1 fruit fly cellular context compared by ENCODE assay signal in the genomic region with DNA sequence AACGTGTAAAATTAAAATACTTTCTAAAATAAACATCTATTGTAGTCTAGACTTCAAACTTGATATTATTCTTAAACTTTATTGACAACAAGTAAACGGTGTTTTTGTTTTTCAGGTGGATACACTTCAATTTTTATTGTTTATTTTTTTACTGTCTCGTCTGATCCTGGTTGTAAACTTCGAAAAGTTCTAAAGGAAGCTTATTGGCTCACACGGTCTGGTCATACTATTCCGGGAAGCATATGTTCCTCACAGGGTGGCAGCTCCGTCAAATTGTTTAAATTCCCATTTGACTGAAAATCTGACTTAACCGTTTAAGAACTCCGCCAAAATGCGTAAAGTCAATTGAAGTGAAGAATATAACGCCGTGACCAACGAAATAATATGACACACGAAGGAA.
TF ChIP-seq lines count a peak whose summit lies in the region.

Gene CG11983, plus strand, starts transcription at position 120 of the 400 bp plus-strand sequence.

TF ChIP-seq in whole organism, embryonic, 481 proteins besides CTCF, POLR2A, EP300 and RAD21 (continued from another document and continues in another):
- TF ChIP-seq sc (optimal IDR thresholded peaks at IDR 0.05; lab: Kevin White, UChicago) = no peak
- no peak for TF ChIP-seq sc (GFP tag; optimal IDR thresholded peaks at IDR 0.05; lab: Kevin White, UChicago)
- TF ChIP-seq stwl (tag; optimal IDR thresholded peaks at IDR 0.05; lab: Kevin White, UChicago) = peak; percentile 41
- no peak for TF ChIP-seq Dll (GFP tag; IDR thresholded peaks at IDR 0.05; lab: Robert Waterston, UW; ENCODE audit: partially characterized antibody)
- peak; percentile 79 for TF ChIP-seq CG15514 (GFP tag; optimal IDR thresholded peaks at IDR 0.05; lab: Kevin White, UChicago)
- no peak for TF ChIP-seq CG4360 (GFP tag; IDR thresholded peaks at IDR 0.05; lab: Robert Waterston, UW)
- no peak for TF ChIP-seq mam (GFP tag; optimal IDR thresholded peaks at IDR 0.05; lab: Kevin White, UChicago)
- TF ChIP-seq sisA (GFP tag; IDR thresholded peaks at IDR 0.05; lab: Robert Waterston, UW) = no peak
- TF ChIP-seq CG18619 (GFP tag; optimal IDR thresholded peaks at IDR 0.05; lab: Kevin White, UChicago) = no peak
- TF ChIP-seq sug (tag; optimal IDR thresholded peaks at IDR 0.05; lab: Kevin White, UChicago) = peak; percentile 37
- TF ChIP-seq CG10979 (tag; optimal IDR thresholded peaks at IDR 0.05; lab: Kevin White, UChicago) = no peak
- TF ChIP-seq CG2116 (GFP tag; optimal IDR thresholded peaks at IDR 0.05; lab: Kevin White, UChicago) = peak; percentile 31
- no peak for TF ChIP-seq Awh (GFP tag; IDR thresholded peaks at IDR 0.05; lab: Robert Waterston, UW)
- TF ChIP-seq ken (GFP tag; IDR thresholded peaks at IDR 0.05; lab: Robert Waterston, UW) = no peak
- no peak for TF ChIP-seq Side (GFP tag; optimal IDR thresholded peaks at IDR 0.05; lab: Kevin White, UChicago)
- TF ChIP-seq gce (GFP tag; IDR thresholded peaks at IDR 0.05; lab: Robert Waterston, UW) = no peak
- peak; percentile 44 for TF ChIP-seq nom (GFP tag; optimal IDR thresholded peaks at IDR 0.05; lab: Kevin White, UChicago)
- no peak for TF ChIP-seq Ssrp (tag; optimal IDR thresholded peaks at IDR 0.05; lab: Kevin White, UChicago)
- no peak for TF ChIP-seq CG1647 (GFP tag; optimal IDR thresholded peaks at IDR 0.05; lab: Kevin White, UChicago)
- peak; percentile 19 for TF ChIP-seq CG12659 (GFP tag; optimal IDR thresholded peaks at IDR 0.05; lab: Kevin White, UChicago)
- no peak for TF ChIP-seq hbn (GFP tag; IDR thresholded peaks at IDR 0.05; lab: Robert Waterston, UW; ENCODE audit: partially characterized antibody)
- no peak for TF ChIP-seq Lim3 (GFP tag; IDR thresholded peaks at IDR 0.05; lab: Robert Waterston, UW)
- peak; percentile 95 for TF ChIP-seq Myb (GFP tag; optimal IDR thresholded peaks at IDR 0.05; lab: Kevin White, UChicago)
- TF ChIP-seq Sin3A (optimal IDR thresholded peaks at IDR 0.05; lab: Kevin White, UChicago) = no peak
- no peak for TF ChIP-seq CG3163 (GFP tag; optimal IDR thresholded peaks at IDR 0.05; lab: Kevin White, UChicago)
- no peak for TF ChIP-seq Antp (GFP tag; optimal IDR thresholded peaks at IDR 0.05; lab: Kevin White, UChicago)
- TF ChIP-seq CG33557 (GFP tag; optimal IDR thresholded peaks at IDR 0.05; lab: Kevin White, UChicago) = no peak
- peak; percentile 28 for TF ChIP-seq pita (GFP tag; optimal IDR thresholded peaks at IDR 0.05; lab: Kevin White, UChicago)
- no peak for TF ChIP-seq CG12769 (tag; optimal IDR thresholded peaks at IDR 0.05; lab: Kevin White, UChicago)
- TF ChIP-seq dati (GFP tag; IDR thresholded peaks at IDR 0.05; lab: Robert Waterston, UW) = no peak
- no peak for TF ChIP-seq slou (GFP tag; optimal IDR thresholded peaks at IDR 0.05; lab: Kevin White, UChicago)
- no peak for TF ChIP-seq NfI (GFP tag; optimal IDR thresholded peaks at IDR 0.05; lab: Kevin White, UChicago)
- no peak for TF ChIP-seq CG16863 (GFP tag; optimal IDR thresholded peaks at IDR 0.05; lab: Kevin White, UChicago)
- TF ChIP-seq kah (GFP tag; optimal IDR thresholded peaks at IDR 0.05; lab: Kevin White, UChicago) = no peak
- TF ChIP-seq CG1233 (GFP tag; optimal IDR thresholded peaks at IDR 0.05; lab: Kevin White, UChicago) = no peak
- no peak for TF ChIP-seq bbx (GFP tag; IDR thresholded peaks at IDR 0.05; lab: Robert Waterston, UW; ENCODE audit: partially characterized antibody)
- TF ChIP-seq Fer2 (tag; optimal IDR thresholded peaks at IDR 0.05; lab: Kevin White, UChicago) = no peak
- no peak for TF ChIP-seq nmo (GFP tag; optimal IDR thresholded peaks at IDR 0.05; lab: Kevin White, UChicago)
- no peak for TF ChIP-seq disco-r (GFP tag; optimal IDR thresholded peaks at IDR 0.05; lab: Kevin White, UChicago)
- no peak for TF ChIP-seq Adf1 (GFP tag; IDR thresholded peaks at IDR 0.05; lab: Robert Waterston, UW)
- TF ChIP-seq CG11398 (GFP tag; optimal IDR thresholded peaks at IDR 0.05; lab: Kevin White, UChicago) = no peak
- TF ChIP-seq CG32772 (GFP tag; IDR thresholded peaks at IDR 0.05; lab: Robert Waterston, UW) = no peak
- TF ChIP-seq ase (GFP tag; IDR thresholded peaks at IDR 0.05; lab: Robert Waterston, UW) = no peak
- TF ChIP-seq seq (GFP tag; IDR thresholded peaks at IDR 0.05; lab: Robert Waterston, UW) = no peak
- TF ChIP-seq insv (GFP tag; optimal IDR thresholded peaks at IDR 0.05; lab: Kevin White, UChicago) = no peak
- no peak for TF ChIP-seq so (GFP tag; IDR thresholded peaks at IDR 0.05; lab: Robert Waterston, UW)
- TF ChIP-seq chm (GFP tag; IDR thresholded peaks at IDR 0.05; lab: Robert Waterston, UW) = no peak
- no peak for TF ChIP-seq CG4328 (GFP tag; optimal IDR thresholded peaks at IDR 0.05; lab: Kevin White, UChicago)
- no peak for TF ChIP-seq CG6791 (GFP tag; IDR thresholded peaks at IDR 0.05; lab: Robert Waterston, UW; ENCODE audit: partially characterized antibody)
- TF ChIP-seq fd96Cb (tag; optimal IDR thresholded peaks at IDR 0.05; lab: Kevin White, UChicago) = no peak
- no peak for TF ChIP-seq HLH3B (GFP tag; IDR thresholded peaks at IDR 0.05; lab: Robert Waterston, UW)
- no peak for TF ChIP-seq CG30403 (GFP tag; optimal IDR thresholded peaks at IDR 0.05; lab: Kevin White, UChicago)
- TF ChIP-seq pnt (GFP tag; optimal IDR thresholded peaks at IDR 0.05; lab: Kevin White, UChicago) = no peak
- no peak for TF ChIP-seq zf30C (GFP tag; optimal IDR thresholded peaks at IDR 0.05; lab: Kevin White, UChicago)
- no peak for TF ChIP-seq zfh1 (GFP tag; IDR thresholded peaks at IDR 0.05; lab: Robert Waterston, UW)
- TF ChIP-seq Lhr (GFP tag; optimal IDR thresholded peaks at IDR 0.05; lab: Kevin White, UChicago) = peak; percentile 55
- TF ChIP-seq gsb-n (tag; optimal IDR thresholded peaks at IDR 0.05; lab: Kevin White, UChicago) = no peak
- TF ChIP-seq dmrt11E (tag; optimal IDR thresholded peaks at IDR 0.05; lab: Kevin White, UChicago) = no peak
- no peak for TF ChIP-seq CG18262 (tag; optimal IDR thresholded peaks at IDR 0.05; lab: Kevin White, UChicago)
- no peak for TF ChIP-seq Fer3 (tag; optimal IDR thresholded peaks at IDR 0.05; lab: Kevin White, UChicago)
- TF ChIP-seq CG11456 (GFP tag; IDR thresholded peaks at IDR 0.05; lab: Robert Waterston, UW) = no peak
- TF ChIP-seq Sox100B (GFP tag; optimal IDR thresholded peaks at IDR 0.05; lab: Kevin White, UChicago) = no peak
- TF ChIP-seq tgo (GFP tag; IDR thresholded peaks at IDR 0.05; lab: Robert Waterston, UW) = no peak
- TF ChIP-seq gfzf (GFP tag; optimal IDR thresholded peaks at IDR 0.05; lab: Kevin White, UChicago) = peak; percentile 81
- no peak for TF ChIP-seq CG12219 (GFP tag; optimal IDR thresholded peaks at IDR 0.05; lab: Kevin White, UChicago)
- no peak for TF ChIP-seq Hand (GFP tag; optimal IDR thresholded peaks at IDR 0.05; lab: Kevin White, UChicago)
- no peak for TF ChIP-seq CG31365 (tag; optimal IDR thresholded peaks at IDR 0.05; lab: Kevin White, UChicago)
- no peak for TF ChIP-seq CG17802 (tag; optimal IDR thresholded peaks at IDR 0.05; lab: Kevin White, UChicago)
- no peak for TF ChIP-seq Hr78 (GFP tag; optimal IDR thresholded peaks at IDR 0.05; lab: Kevin White, UChicago)
- TF ChIP-seq corto (GFP tag; optimal IDR thresholded peaks at IDR 0.05; lab: Kevin White, UChicago) = no peak
- peak; percentile 15 for TF ChIP-seq sens (GFP tag; lab: Kevin White, UChicago)
- no peak for TF ChIP-seq CG10462 (GFP tag; optimal IDR thresholded peaks at IDR 0.05; lab: Kevin White, UChicago)
- TF ChIP-seq CkIIα-i1 (GFP tag; IDR thresholded peaks at IDR 0.05; lab: Robert Waterston, UW) = no peak
- TF ChIP-seq kni (GFP tag; optimal IDR thresholded peaks at IDR 0.05; lab: Kevin White, UChicago) = no peak
- TF ChIP-seq org-1 (GFP tag; optimal IDR thresholded peaks at IDR 0.05; lab: Kevin White, UChicago) = no peak
- no peak for TF ChIP-seq caup (GFP tag; optimal IDR thresholded peaks at IDR 0.05; lab: Kevin White, UChicago; ENCODE audit: severe bottlenecking)
- TF ChIP-seq CG9876 (GFP tag; optimal IDR thresholded peaks at IDR 0.05; lab: Kevin White, UChicago) = no peak
- no peak for TF ChIP-seq ems (GFP tag; optimal IDR thresholded peaks at IDR 0.05; lab: Kevin White, UChicago)
- TF ChIP-seq sd (tag; optimal IDR thresholded peaks at IDR 0.05; lab: Kevin White, UChicago) = peak; percentile 70
- peak; percentile 48 for TF ChIP-seq CoRest (tag; optimal IDR thresholded peaks at IDR 0.05; lab: Kevin White, UChicago)
- no peak for TF ChIP-seq cato (GFP tag; optimal IDR thresholded peaks at IDR 0.05; lab: Kevin White, UChicago; ENCODE audit: borderline replicate concordance)
- no peak for TF ChIP-seq CG17385 (GFP tag; optimal IDR thresholded peaks at IDR 0.05; lab: Kevin White, UChicago)
- no peak for TF ChIP-seq sens-2 (GFP tag; IDR thresholded peaks at IDR 0.05; lab: Robert Waterston, UW)
- TF ChIP-seq gcm2 (GFP tag; optimal IDR thresholded peaks at IDR 0.05; lab: Kevin White, UChicago) = no peak
- no peak for TF ChIP-seq Poxn (GFP tag; IDR thresholded peaks at IDR 0.05; lab: Robert Waterston, UW)
- peak; percentile 18 for TF ChIP-seq MESR4 (GFP tag; optimal IDR thresholded peaks at IDR 0.05; lab: Kevin White, UChicago)
- no peak for TF ChIP-seq CG9932 (GFP tag; IDR thresholded peaks at IDR 0.05; lab: Robert Waterston, UW)
- TF ChIP-seq CG12155 (GFP tag; optimal IDR thresholded peaks at IDR 0.05; lab: Kevin White, UChicago) = peak; percentile 24
- no peak for TF ChIP-seq lab (GFP tag; optimal IDR thresholded peaks at IDR 0.05; lab: Kevin White, UChicago)
- no peak for TF ChIP-seq GATAe (GFP tag; conservative IDR thresholded peaks at IDR 0.05; lab: Robert Waterston, UW)
- TF ChIP-seq bab2 (GFP tag; optimal IDR thresholded peaks at IDR 0.05; lab: Kevin White, UChicago) = no peak
- TF ChIP-seq luna (GFP tag; optimal IDR thresholded peaks at IDR 0.05; lab: Kevin White, UChicago) = no peak
- no peak for TF ChIP-seq repo (GFP tag; optimal IDR thresholded peaks at IDR 0.05; lab: Kevin White, UChicago)
- TF ChIP-seq sqz (GFP tag; optimal IDR thresholded peaks at IDR 0.05; lab: Kevin White, UChicago) = no peak
- TF ChIP-seq CG5180 (GFP tag; optimal IDR thresholded peaks at IDR 0.05; lab: Kevin White, UChicago) = no peak
- TF ChIP-seq tna (GFP tag; IDR thresholded peaks at IDR 0.05; lab: Robert Waterston, UW; ENCODE audit: partially characterized antibody) = no peak
- peak; percentile 60 for TF ChIP-seq HmgZ (tag; optimal IDR thresholded peaks at IDR 0.05; lab: Kevin White, UChicago)
- TF ChIP-seq MBD-R2 (GFP tag; IDR thresholded peaks at IDR 0.05; lab: Robert Waterston, UW) = peak; percentile 61
- TF ChIP-seq CG1024 (GFP tag; IDR thresholded peaks at IDR 0.05; lab: Robert Waterston, UW) = no peak
- TF ChIP-seq trem (tag; optimal IDR thresholded peaks at IDR 0.05; lab: Kevin White, UChicago) = peak; percentile 73
- TF ChIP-seq CG9727 (GFP tag; optimal IDR thresholded peaks at IDR 0.05; lab: Kevin White, UChicago) = no peak
- no peak for TF ChIP-seq CG4854 (GFP tag; optimal IDR thresholded peaks at IDR 0.05; lab: Kevin White, UChicago)
- TF ChIP-seq ind (GFP tag; optimal IDR thresholded peaks at IDR 0.05; lab: Kevin White, UChicago) = no peak
- TF ChIP-seq klu (GFP tag; IDR thresholded peaks at IDR 0.05; lab: Robert Waterston, UW) = no peak
- no peak for TF ChIP-seq Doc3 (GFP tag; IDR thresholded peaks at IDR 0.05; lab: Robert Waterston, UW; ENCODE audit: partially characterized antibody)
- TF ChIP-seq CG2199 (GFP tag; IDR thresholded peaks at IDR 0.05; lab: Robert Waterston, UW) = no peak
- TF ChIP-seq ftz-f1 (GFP tag; optimal IDR thresholded peaks at IDR 0.05; lab: Kevin White, UChicago) = no peak
- TF ChIP-seq btn (GFP tag; optimal IDR thresholded peaks at IDR 0.05; lab: Kevin White, UChicago) = no peak
- TF ChIP-seq mld (GFP tag; IDR thresholded peaks at IDR 0.05; lab: Robert Waterston, UW; ENCODE audit: partially characterized antibody) = no peak
- TF ChIP-seq CG10565 (GFP tag; optimal IDR thresholded peaks at IDR 0.05; lab: Kevin White, UChicago) = no peak
- TF ChIP-seq CHES-1-like (GFP tag; optimal IDR thresholded peaks at IDR 0.05; lab: Kevin White, UChicago) = no peak
- no peak for TF ChIP-seq ro (GFP tag; IDR thresholded peaks at IDR 0.05; lab: Robert Waterston, UW)
- TF ChIP-seq CG31441 (GFP tag; IDR thresholded peaks at IDR 0.05; lab: Robert Waterston, UW) = no peak
- peak; percentile 53 for TF ChIP-seq Med (GFP tag; lab: Kevin White, UChicago)
- no peak for TF ChIP-seq wor (GFP tag; IDR thresholded peaks at IDR 0.05; lab: Robert Waterston, UW)
- peak; percentile 42; the same call in 1 of the 2 replicates for TF ChIP-seq CG3847 (GFP tag; IDR thresholded peaks at IDR 0.05; lab: Robert Waterston, UW)
- no peak for TF ChIP-seq CG17361 (GFP tag; IDR thresholded peaks at IDR 0.05; lab: Robert Waterston, UW)
- TF ChIP-seq Elba2 (GFP tag; optimal IDR thresholded peaks at IDR 0.05; lab: Kevin White, UChicago) = peak; percentile 22
- TF ChIP-seq vnd (GFP tag; IDR thresholded peaks at IDR 0.05; lab: Robert Waterston, UW; ENCODE audit: partially characterized antibody) = no peak
- no peak for TF ChIP-seq Scr (GFP tag; IDR thresholded peaks at IDR 0.05; lab: Robert Waterston, UW; ENCODE audit: partially characterized antibody)
- TF ChIP-seq gsb (GFP tag; IDR thresholded peaks at IDR 0.05; lab: Robert Waterston, UW) = no peak
- peak; percentile 82 for TF ChIP-seq Dp (GFP tag; optimal IDR thresholded peaks at IDR 0.05; lab: Kevin White, UChicago)
- no peak for TF ChIP-seq CG13624 (GFP tag; optimal IDR thresholded peaks at IDR 0.05; lab: Kevin White, UChicago)
- peak; percentile 54 for TF ChIP-seq B-H2 (GFP tag; optimal IDR thresholded peaks at IDR 0.05; lab: Kevin White, UChicago)
- no peak for TF ChIP-seq Sox102F (GFP tag; optimal IDR thresholded peaks at IDR 0.05; lab: Kevin White, UChicago)
- TF ChIP-seq CG13296 (GFP tag; optimal IDR thresholded peaks at IDR 0.05; lab: Kevin White, UChicago) = no peak
- TF ChIP-seq CG3407 (GFP tag; optimal IDR thresholded peaks at IDR 0.05; lab: Kevin White, UChicago) = no peak
- TF ChIP-seq CG4282 (GFP tag; optimal IDR thresholded peaks at IDR 0.05; lab: Kevin White, UChicago) = no peak
- no peak for TF ChIP-seq Oaz (GFP tag; IDR thresholded peaks at IDR 0.05; lab: Robert Waterston, UW)
- TF ChIP-seq CG5953 (GFP tag; IDR thresholded peaks at IDR 0.05; lab: Robert Waterston, UW) = no peak
- no peak for TF ChIP-seq CG10147 (GFP tag; optimal IDR thresholded peaks at IDR 0.05; lab: Kevin White, UChicago)
- no peak for TF ChIP-seq unc-4 (GFP tag; IDR thresholded peaks at IDR 0.05; lab: Robert Waterston, UW; ENCODE audit: partially characterized antibody)
- TF ChIP-seq CG10209 (GFP tag; optimal IDR thresholded peaks at IDR 0.05; lab: Kevin White, UChicago) = no peak
- no peak for TF ChIP-seq Mad (GFP tag; optimal IDR thresholded peaks at IDR 0.05; lab: Kevin White, UChicago)
